Worm (Caenorhabditis elegans) whole organism, L1 larva: ENCODE measurements around the gene Y37B11A.3.

ENCODE experiments used
- C04F5.9 ChIP-seq: sonication (generic microtip); optimal IDR thresholded peaks from 2 replicates; lab custom pipeline; 2016; ENCODE audit warnings: missing genetic modification characterization, missing compliant biosample characterization
- C16A3.4 ChIP-seq: fragments of 150-350 bp; optimal IDR thresholded peaks from 2 replicates; lab custom pipeline; 2014; ENCODE audit warnings: missing biosample characterization, missing genetic modification characterization
- C34B4.2 ChIP-seq: sonication (generic microtip); optimal IDR thresholded peaks from 2 replicates; lab custom pipeline; 2017; ENCODE audit warnings: mild to moderate bottlenecking, missing genetic modification characterization, missing compliant biosample characterization
- Y116A8C.19 ChIP-seq: sonication (generic microtip); optimal IDR thresholded peaks from 2 replicates; lab custom pipeline; 2016; ENCODE audit warnings: missing compliant biosample characterization, missing genetic modification characterization, borderline replicate concordance
- aha-1 ChIP-seq: fragments of 150-350 bp; optimal IDR thresholded peaks from 2 replicates; lab custom pipeline; 2014; ENCODE audit warnings: missing biosample characterization, missing genetic modification characterization
- ceh-63 ChIP-seq: fragments of 200-800 bp; sonication (Bioruptor generic); optimal IDR thresholded peaks from 2 replicates; lab custom pipeline; 2018; ENCODE audit warnings: mild to moderate bottlenecking, missing genetic modification characterization, missing compliant biosample characterization
- ceh-90 ChIP-seq: sonication (generic microtip); optimal IDR thresholded peaks from 2 replicates; lab custom pipeline; 2016; ENCODE audit warnings: missing genetic modification characterization, missing compliant biosample characterization
- ces-1 ChIP-seq: fragments of 150-350 bp; optimal IDR thresholded peaks from 2 replicates; lab custom pipeline; 2014; ENCODE audit warnings: missing biosample characterization, missing genetic modification reagents, missing genetic modification characterization
- dpl-1 ChIP-seq, 3 experiments: fragments of 150-350 bp in 2 of 3; sonication (generic microtip) in 1 of 3; optimal IDR thresholded peaks; 2 replicates each; lab custom pipeline; 2014 to 2017; ENCODE audit warnings: missing biosample characterization in 3 of 3, missing genetic modification characterization in 3 of 3, missing genetic modification reagents in 3 of 3
- dsc-1 ChIP-seq: sonication (generic microtip); optimal IDR thresholded peaks from 2 replicates; lab custom pipeline; 2016; ENCODE audit warnings: mild to moderate bottlenecking, missing genetic modification characterization, missing compliant biosample characterization
- efl-1 ChIP-seq, 4 experiments: fragments of 150-350 bp; optimal IDR thresholded peaks in 3 of 4; peaks in 1 of 4; 1 replicate in 1 of 4; 2 replicates in 3 of 4; lab custom pipeline; 2014; ENCODE audit warnings: missing biosample characterization in 2 of 4, missing genetic modification characterization in 2 of 4, missing genetic modification reagents in 2 of 4
- egl-13 ChIP-seq: sonication (generic microtip); optimal IDR thresholded peaks from 2 replicates; lab custom pipeline; 2016; ENCODE audit warnings: missing genotype, missing genetic modification reagents, missing genetic modification characterization, missing compliant biosample characterization
- egl-27 ChIP-seq, 2 experiments: fragments of 150-350 bp in 1 of 2; sonication (generic microtip); optimal IDR thresholded peaks; 3 replicates each; lab custom pipeline; 2017 to 2018; ENCODE audit warnings: missing biosample characterization in 2 of 2, missing genetic modification characterization in 2 of 2, missing genetic modification reagents in 2 of 2
- elt-2 ChIP-seq: sonication (generic microtip); optimal IDR thresholded peaks from 2 replicates; lab custom pipeline; 2016; ENCODE audit warnings: missing genetic modification characterization, mild to moderate bottlenecking, inconsistent platforms, missing compliant biosample characterization, missing genetic modification reagents
- fkh-10 ChIP-seq: sonication (generic microtip); optimal IDR thresholded peaks from 2 replicates; lab custom pipeline; 2017; ENCODE audit warnings: missing biosample characterization, missing genetic modification reagents, missing genetic modification characterization
- fkh-8 ChIP-seq: sonication (generic microtip); optimal IDR thresholded peaks from 2 replicates; lab custom pipeline; 2016; ENCODE audit warnings: mild to moderate bottlenecking, missing genetic modification characterization, missing compliant biosample characterization
- fos-1 ChIP-seq: fragments of 150-350 bp; optimal IDR thresholded peaks from 2 replicates; lab custom pipeline; 2014; ENCODE audit warnings: missing biosample characterization, missing genetic modification characterization
- hlh-17 ChIP-seq: fragments of 200-800 bp; sonication (Bioruptor generic); optimal IDR thresholded peaks from 2 replicates; lab custom pipeline; 2018; ENCODE audit warnings: missing genetic modification characterization, mild to moderate bottlenecking, missing compliant biosample characterization, moderate library complexity, borderline replicate concordance
- isw-1 ChIP-seq: fragments of 200-800 bp; sonication (Bioruptor generic); IDR thresholded peaks from 2 replicates; pipeline ENCODE4 v1.3.6; 2022; ENCODE audit warnings: missing genetic modification characterization, missing compliant biosample characterization
- lin-14 ChIP-seq: fragments of 200-800 bp; sonication (Bioruptor generic); optimal IDR thresholded peaks from 2 replicates; lab custom pipeline; 2018; ENCODE audit warnings: mild to moderate bottlenecking, missing genetic modification characterization, moderate library complexity, missing compliant biosample characterization
- lin-35 ChIP-seq, 2 experiments: fragments of 150-350 bp; optimal IDR thresholded peaks; 2 replicates each; lab custom pipeline; 2014; ENCODE audit warnings: missing biosample characterization in 2 of 2, missing genetic modification characterization in 2 of 2, missing genetic modification reagents in 2 of 2
- lin-39 ChIP-seq: fragments of 150-350 bp; optimal IDR thresholded peaks from 2 replicates; lab custom pipeline; 2014; ENCODE audit warnings: missing biosample characterization, missing genetic modification reagents, missing genetic modification characterization
- lsy-2 ChIP-seq, 2 experiments: fragments of 150-350 bp; optimal IDR thresholded peaks; 2 replicates each; lab custom pipeline; 2014; ENCODE audit warnings: missing biosample characterization in 2 of 2, missing genetic modification characterization in 2 of 2
- mab-9 ChIP-seq: fragments of 200-800 bp; sonication (Bioruptor generic); IDR thresholded peaks from 2 replicates; pipeline ENCODE4 v1.3.6; 2022; ENCODE audit warnings: missing genetic modification reagents, missing genetic modification characterization, missing compliant biosample characterization
- mdl-1 ChIP-seq, 2 experiments: fragments of 150-350 bp; optimal IDR thresholded peaks; 2 replicates each; lab custom pipeline; 2014 to 2017; ENCODE audit warnings: missing biosample characterization in 2 of 2, missing genetic modification characterization in 2 of 2, inconsistent platforms in 1 of 2
- mef-2 ChIP-seq: fragments of 150-350 bp; optimal IDR thresholded peaks from 2 replicates; lab custom pipeline; 2014; ENCODE audit warnings: missing biosample characterization, missing genetic modification characterization
- nhr-11 ChIP-seq: fragments of 150-350 bp; optimal IDR thresholded peaks from 2 replicates; lab custom pipeline; 2014; ENCODE audit warnings: missing biosample characterization, missing genetic modification characterization
- nhr-19 ChIP-seq: fragments of 200-800 bp; sonication (Bioruptor generic); conservative IDR thresholded peaks from 2 replicates; pipeline ENCODE4 v1.3.6; 2022; ENCODE audit warnings: missing genetic modification characterization, missing compliant biosample characterization
- nhr-47 ChIP-seq: sonication (generic microtip); optimal IDR thresholded peaks from 2 replicates; lab custom pipeline; 2016; ENCODE audit warnings: mild to moderate bottlenecking, missing genetic modification characterization, moderate library complexity, missing compliant biosample characterization
- nhr-71 ChIP-seq: sonication (generic microtip); optimal IDR thresholded peaks from 2 replicates; lab custom pipeline; 2016; ENCODE audit warnings: mild to moderate bottlenecking, missing genetic modification characterization, moderate library complexity, missing compliant biosample characterization
- nhr-76 ChIP-seq: sonication (generic microtip); optimal IDR thresholded peaks from 2 replicates; lab custom pipeline; 2017; ENCODE audit warnings: missing biosample characterization, missing genetic modification characterization
- nhr-77 ChIP-seq: fragments of 150-350 bp; optimal IDR thresholded peaks from 2 replicates; lab custom pipeline; 2014; ENCODE audit warnings: missing biosample characterization, missing genetic modification characterization
- nhr-84 ChIP-seq: sonication (generic microtip); optimal IDR thresholded peaks from 2 replicates; lab custom pipeline; 2017; ENCODE audit warnings: missing biosample characterization, missing genetic modification characterization
- nhr-90 ChIP-seq: sonication (generic microtip); optimal IDR thresholded peaks from 2 replicates; lab custom pipeline; 2016; ENCODE audit warnings: mild to moderate bottlenecking, missing genetic modification characterization, missing compliant biosample characterization; ENCODE audit not compliant: poor library complexity
- pax-3 ChIP-seq: fragments of 200-800 bp; sonication (Bioruptor generic); optimal IDR thresholded peaks from 2 replicates; lab custom pipeline; 2018; ENCODE audit warnings: mild to moderate bottlenecking, missing genetic modification characterization, moderate library complexity, missing compliant biosample characterization
- rnt-1 ChIP-seq: sonication (generic microtip); optimal IDR thresholded peaks from 2 replicates; lab custom pipeline; 2016; ENCODE audit warnings: mild to moderate bottlenecking, missing genetic modification characterization, moderate library complexity, missing compliant biosample characterization
- snpc-4 ChIP-seq: fragments of 150-350 bp; optimal IDR thresholded peaks from 2 replicates; lab custom pipeline; 2014; ENCODE audit warnings: missing biosample characterization, missing genetic modification characterization
- sox-4 ChIP-seq: sonication (generic microtip); optimal IDR thresholded peaks from 2 replicates; lab custom pipeline; 2016; ENCODE audit warnings: missing genetic modification characterization, missing compliant biosample characterization
- sptf-1 ChIP-seq: fragments of 150-350 bp; optimal IDR thresholded peaks from 2 replicates; lab custom pipeline; 2014; ENCODE audit warnings: missing biosample characterization, missing genetic modification characterization
- unc-130 ChIP-seq: fragments of 150-350 bp; optimal IDR thresholded peaks from 2 replicates; lab custom pipeline; 2017; ENCODE audit warnings: missing biosample characterization, missing genetic modification characterization, inconsistent platforms
- vab-15 ChIP-seq: sonication (generic microtip); optimal IDR thresholded peaks from 2 replicates; lab custom pipeline; 2017; ENCODE audit warnings: missing genotype, mild to moderate bottlenecking, missing genetic modification characterization, missing compliant biosample characterization

The Y37B11A.3 gene

DNA sequence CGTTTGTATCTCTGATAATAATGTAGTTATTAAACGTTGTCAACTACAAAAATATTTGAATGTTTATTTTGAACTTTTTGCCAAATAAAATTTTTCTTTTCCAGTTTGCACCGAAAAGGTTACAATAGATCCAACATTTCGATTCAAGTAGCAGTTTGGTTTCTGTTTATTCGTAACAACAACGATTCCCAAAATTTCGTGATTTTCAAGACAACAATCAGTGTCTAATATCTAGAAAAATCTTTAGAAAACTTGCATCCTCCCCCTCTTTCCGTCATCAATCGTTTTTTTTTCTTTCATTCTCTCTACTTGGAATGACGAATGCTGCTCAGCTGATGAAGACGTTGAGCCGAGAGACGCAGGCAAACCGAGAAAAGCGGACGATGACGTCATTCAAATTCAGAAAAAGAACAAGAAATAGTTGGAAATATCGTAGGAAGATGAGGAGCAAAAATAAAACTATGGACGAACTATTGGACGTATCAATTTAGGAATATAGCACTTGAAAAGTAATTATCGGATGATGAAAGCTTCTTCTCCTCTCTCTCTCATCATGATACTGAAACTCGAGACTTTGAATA, 26.5 kb downstream of the Y37B11A.3 start (continued):
- TF ChIP-seq nhr-71 (tag; lab: Kevin White, UChicago) (peak; percentile 91), nhr-84 (tag; lab: Kevin White, UChicago) (no peak), nhr-19 (GFP tag; lab: Robert Waterston, UW) (peak; percentile 25; the same call in 1 of the 2 replicates), nhr-90 (tag; lab: Kevin White, UChicago) (no peak), nhr-47 (peak; percentile 82), lin-14 (peak; percentile 94), nhr-76 (no peak), lsy-2 (tag; optimal IDR thresholded peaks at IDR 0.05; lab: Kevin White, UChicago) (peak; percentile 51 to 71), dpl-1 (GFP tag; optimal IDR thresholded peaks at IDR 0.05; lab: Kevin White, UChicago) (peak in 1 of 3 experiments; percentile 35), fos-1 (tag; lab: Kevin White, UChicago) (peak; percentile 57), nhr-77 (tag; lab: Kevin White, UChicago) (no peak), sox-4 (tag; lab: Kevin White, UChicago) (peak; percentile 72), mab-9 (peak; percentile 50; the same call in 1 of the 2 replicates), lin-39 (no peak), ces-1 (GFP tag; lab: Kevin White, UChicago) (no peak), fkh-8 (tag; lab: Kevin White, UChicago) (peak; percentile 97), vab-15 (tag; lab: Kevin White, UChicago) (no peak), mdl-1 (tag; optimal IDR thresholded peaks at IDR 0.05; lab: Kevin White, UChicago) (no peak), lin-35 (GFP tag; optimal IDR thresholded peaks at IDR 0.05; lab: Kevin White, UChicago) (peak in 1 of 2 experiments; percentile 35), snpc-4 (tag; lab: Kevin White, UChicago) (no peak), nhr-11 (tag; lab: Kevin White, UChicago) (peak; percentile 40), efl-1 (optimal IDR thresholded peaks at IDR 0.05; lab: Kevin White, UChicago) (peak; percentile 23 to 33), efl-1 (GFP tag; optimal IDR thresholded peaks at IDR 0.05 in 1 of 2; lab: Kevin White, UChicago) (peak in 1 of 2 experiments; percentile 19), pax-3 (peak; percentile 63), egl-13 (peak; percentile 78), aha-1 (tag; lab: Kevin White, UChicago) (no peak), mef-2 (peak; percentile 74), Y116A8C.19 (no peak), sptf-1 (tag; lab: Kevin White, UChicago) (no peak), fkh-10 (GFP tag; lab: Kevin White, UChicago) (peak; percentile 74), elt-2 (tag; lab: Kevin White, UChicago) (no peak), C34B4.2 (tag; lab: Kevin White, UChicago) (no peak), C16A3.4 (tag; lab: Kevin White, UChicago) (peak; percentile 10), ceh-63 (peak; percentile 57), rnt-1 (tag; lab: Kevin White, UChicago) (no peak), hlh-17 (no peak), dsc-1 (tag; lab: Kevin White, UChicago) (peak; percentile 74), unc-130 (tag; lab: Kevin White, UChicago) (no peak), ceh-90 (tag; lab: Kevin White, UChicago) (no peak), C04F5.9 (no peak), isw-1 (GFP tag; lab: Robert Waterston, UW) (peak; percentile 19; the same call in 1 of the 2 replicates), egl-27 (tag; optimal IDR thresholded peaks at IDR 0.05; lab: Kevin White, UChicago) (peak in 1 of 2 experiments; percentile 37)
- TF ChIP-seq, all 84 proteins: peak for 36
